Worm (Caenorhabditis elegans): Measurements from ENCODE around the gene B0410.1.

ce11 chrX:2877433-2877832, 16.9 kb upstream of the B0410.1 start:
- TF ChIP-seq Y67H2A.10 (GFP tag; conservative IDR thresholded peaks at IDR 0.05) = no peak
- no peak for TF ChIP-seq ceh-58 (GFP tag; IDR thresholded peaks at IDR 0.05)
- TF ChIP-seq snpc-4 (GFP tag; optimal IDR thresholded peaks at IDR 0.05) = no peak
- no peak for TF ChIP-seq snpc-4 (tag; optimal IDR thresholded peaks at IDR 0.05)
- no peak for TF ChIP-seq tlf-1 (GFP tag; optimal IDR thresholded peaks at IDR 0.05)
- no peak for TF ChIP-seq mxl-1 (tag; optimal IDR thresholded peaks at IDR 0.05)
- no peak for TF ChIP-seq rpc-1 (optimal IDR thresholded peaks at IDR 0.05)
- TF ChIP-seq rpc-1 (tag; optimal IDR thresholded peaks at IDR 0.05) = no peak

All from whole organism, young adult.